Fruit fly (Drosophila melanogaster): Measurements from ENCODE around the gene Gbeta5.
A peak's percentile ranks its signal among the peaks of the same experiment; 100 is the strongest.

The Gbeta5 gene

dm6 chrX:8176291-8177029 lies 24.4 kb upstream of the Gbeta5 start:
- TF ChIP-seq CG14711 (tag; optimal IDR thresholded peaks at IDR 0.05) = peak; percentile 80
- TF ChIP-seq ovo (GFP tag; optimal IDR thresholded peaks at IDR 0.05) = no peak
- TF ChIP-seq kay (GFP tag; ENCODE audit: borderline replicate concordance) = no peak
- TF ChIP-seq tj (GFP tag; optimal IDR thresholded peaks at IDR 0.05) = peak; percentile 29
- TF ChIP-seq CG5204 (GFP tag; optimal IDR thresholded peaks at IDR 0.05) = no peak
- TF ChIP-seq CG33017 (tag; optimal IDR thresholded peaks at IDR 0.05) = no peak
- TF ChIP-seq cic (GFP tag; optimal IDR thresholded peaks at IDR 0.05) = no peak
- TF ChIP-seq Mnt (GFP tag; optimal IDR thresholded peaks at IDR 0.05) = peak; percentile 51
- no peak for TF ChIP-seq cnc (optimal IDR thresholded peaks at IDR 0.05)
- TF ChIP-seq bab1 (GFP tag; optimal IDR thresholded peaks at IDR 0.05) = no peak
- no peak for TF ChIP-seq pad (GFP tag; optimal IDR thresholded peaks at IDR 0.05)
- TF ChIP-seq CG11617 (GFP tag; optimal IDR thresholded peaks at IDR 0.05) = peak; percentile 19
- no peak for TF ChIP-seq Hr96 (GFP tag; optimal IDR thresholded peaks at IDR 0.05)
- no peak for TF ChIP-seq Crg-1 (GFP tag; optimal IDR thresholded peaks at IDR 0.05)

- TF ChIP-seq tj (GFP tag; optimal IDR thresholded peaks at IDR 0.05) (no peak), CG14711 (tag; optimal IDR thresholded peaks at IDR 0.05) (no peak), CG7101 (tag; optimal IDR thresholded peaks at IDR 0.05) (no peak)
Observed at dm6 chrX:8170166-8170565, 18.1 kb upstream of the Gbeta5 start, which contains the start of gene CG2278. Gene CG2278 (minus strand): TSS chrX:8170266.

- TF ChIP-seq CG12768 (GFP tag; optimal IDR thresholded peaks at IDR 0.05) = no peak
- TF ChIP-seq CG5204 (GFP tag; optimal IDR thresholded peaks at IDR 0.05) = no peak
- no peak for TF ChIP-seq tj (GFP tag; optimal IDR thresholded peaks at IDR 0.05)
- TF ChIP-seq Hr96 (GFP tag; optimal IDR thresholded peaks at IDR 0.05) = no peak
- TF ChIP-seq CG11617 (GFP tag; optimal IDR thresholded peaks at IDR 0.05) = no peak
- TF ChIP-seq ovo (GFP tag; optimal IDR thresholded peaks at IDR 0.05) = no peak
- TF ChIP-seq Crg-1 (GFP tag; optimal IDR thresholded peaks at IDR 0.05) = no peak
- no peak for TF ChIP-seq Clk (GFP tag; optimal IDR thresholded peaks at IDR 0.05)
- TF ChIP-seq CG7045 (GFP tag; optimal IDR thresholded peaks at IDR 0.05) = no peak
- TF ChIP-seq cnc (optimal IDR thresholded peaks at IDR 0.05) = no peak
- no peak for TF ChIP-seq toe (GFP tag; optimal IDR thresholded peaks at IDR 0.05)
- no peak for TF ChIP-seq bab1 (GFP tag; optimal IDR thresholded peaks at IDR 0.05)
- TF ChIP-seq CG33017 (tag; optimal IDR thresholded peaks at IDR 0.05) = no peak
- TF ChIP-seq CG14711 (tag; optimal IDR thresholded peaks at IDR 0.05) = no peak
Observed at dm6 chrX:8165608-8166007, 13.5 kb upstream of the Gbeta5 start, which contains the start of gene Or7a. Gene Or7a (minus strand): TSS chrX:8165708.

dm6 chrX:8163452-8163851 lies 11.4 kb upstream of the Gbeta5 start:
- no peak for TF ChIP-seq cnc (optimal IDR thresholded peaks at IDR 0.05)
- TF ChIP-seq tj (GFP tag; optimal IDR thresholded peaks at IDR 0.05) = no peak
- no peak for TF ChIP-seq Clk (GFP tag; optimal IDR thresholded peaks at IDR 0.05)
- no peak for TF ChIP-seq Mnt (GFP tag; optimal IDR thresholded peaks at IDR 0.05)
- TF ChIP-seq CG7101 (tag; optimal IDR thresholded peaks at IDR 0.05) = no peak
- no peak for TF ChIP-seq toe (GFP tag; optimal IDR thresholded peaks at IDR 0.05)
- no peak for TF ChIP-seq bab1 (GFP tag; optimal IDR thresholded peaks at IDR 0.05)
- TF ChIP-seq kay (GFP tag; ENCODE audit: borderline replicate concordance) = no peak
- TF ChIP-seq Crg-1 (GFP tag; optimal IDR thresholded peaks at IDR 0.05) = no peak
- TF ChIP-seq pad (GFP tag; optimal IDR thresholded peaks at IDR 0.05) = no peak
- no peak for TF ChIP-seq Hr96 (GFP tag; optimal IDR thresholded peaks at IDR 0.05)

dm6 chrX:8162692-8163091 lies 10.6 kb upstream of the Gbeta5 start, which contains the start of gene CG10761:
Gene CG10761 (minus strand): TSS chrX:8162792.
- TF ChIP-seq bab1 (GFP tag; optimal IDR thresholded peaks at IDR 0.05) (no peak), CG33017 (tag; optimal IDR thresholded peaks at IDR 0.05) (no peak), tj (GFP tag; optimal IDR thresholded peaks at IDR 0.05) (no peak), Clk (GFP tag; optimal IDR thresholded peaks at IDR 0.05) (no peak), toe (GFP tag; optimal IDR thresholded peaks at IDR 0.05) (no peak), CG12768 (GFP tag; optimal IDR thresholded peaks at IDR 0.05) (no peak), Hr96 (GFP tag; optimal IDR thresholded peaks at IDR 0.05) (no peak), kay (GFP tag; ENCODE audit: borderline replicate concordance) (no peak), CG14711 (tag; optimal IDR thresholded peaks at IDR 0.05) (no peak), CG7101 (tag; optimal IDR thresholded peaks at IDR 0.05) (no peak), Mnt (GFP tag; optimal IDR thresholded peaks at IDR 0.05) (no peak), CG1620 (GFP tag; optimal IDR thresholded peaks at IDR 0.05) (no peak), cnc (optimal IDR thresholded peaks at IDR 0.05) (no peak), ovo (GFP tag; optimal IDR thresholded peaks at IDR 0.05) (no peak), pad (GFP tag; optimal IDR thresholded peaks at IDR 0.05) (no peak), CG7045 (GFP tag; optimal IDR thresholded peaks at IDR 0.05) (no peak), Crg-1 (GFP tag; optimal IDR thresholded peaks at IDR 0.05) (no peak), cic (GFP tag; optimal IDR thresholded peaks at IDR 0.05) (no peak), CG11617 (GFP tag; optimal IDR thresholded peaks at IDR 0.05) (no peak)

- TF ChIP-seq Hr96 (GFP tag; optimal IDR thresholded peaks at IDR 0.05) = no peak
- no peak for TF ChIP-seq Crg-1 (GFP tag; optimal IDR thresholded peaks at IDR 0.05)
- no peak for TF ChIP-seq pad (GFP tag; optimal IDR thresholded peaks at IDR 0.05)
- TF ChIP-seq kay (GFP tag; ENCODE audit: borderline replicate concordance) = no peak
- TF ChIP-seq bab1 (GFP tag; optimal IDR thresholded peaks at IDR 0.05) = no peak
- TF ChIP-seq cic (GFP tag; optimal IDR thresholded peaks at IDR 0.05) = no peak
- no peak for TF ChIP-seq toe (GFP tag; optimal IDR thresholded peaks at IDR 0.05)
Observed at dm6 chrX:8159754-8160153, 7.7 kb upstream of the Gbeta5 start, which contains the start of gene CG15337. Gene CG15337 (plus strand): TSS chrX:8160054.
